Fruit fly (Drosophila melanogaster): Measurements from ENCODE around the gene eIF4EHP.

The eIF4EHP gene

DNA sequence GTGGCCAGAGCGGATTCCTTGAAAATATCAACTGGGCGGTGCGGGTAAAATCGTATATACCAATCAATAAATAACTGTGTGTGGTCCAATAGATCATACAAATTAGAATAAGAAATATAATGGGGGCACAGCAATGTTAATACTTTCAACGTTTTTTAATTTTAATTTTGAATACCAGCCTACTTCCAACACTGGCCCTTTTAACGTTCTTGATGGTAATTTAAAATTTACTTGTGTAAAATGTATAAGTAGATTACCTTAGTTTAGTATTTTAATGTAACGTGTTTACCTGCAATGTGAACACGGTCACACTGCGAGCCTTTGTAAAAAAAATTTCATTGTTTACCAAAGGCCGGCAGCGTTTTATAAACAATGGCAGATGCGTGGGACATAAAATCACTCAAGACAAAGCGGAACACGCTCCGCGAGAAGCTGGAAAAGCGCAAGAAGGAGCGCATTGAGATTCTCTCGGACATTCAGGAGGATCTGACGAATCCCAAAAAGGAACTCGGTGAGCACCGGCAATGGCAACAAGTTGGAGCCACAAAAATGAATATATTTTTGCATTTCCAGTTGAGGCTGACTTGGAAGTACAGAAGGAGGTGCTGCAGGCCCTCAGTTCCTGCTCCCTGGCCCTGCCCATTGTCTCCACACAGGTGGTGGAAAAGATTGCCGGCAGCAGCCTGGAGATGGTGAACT is 76.8 kb downstream of the eIF4EHP start, which contains the start of the genes KrT95D and Mettl3:
Gene KrT95D (minus strand): TSS at position 3 of the 699 bp plus-strand sequence.
Gene Mettl3 (plus strand): TSS at position 333 of the 699 bp plus-strand sequence.
- TF ChIP-seq jim (GFP tag; optimal IDR thresholded peaks at IDR 0.05), result no peak
- peak; percentile 19 for TF ChIP-seq HLH106 (tag; optimal IDR thresholded peaks at IDR 0.05)
- no peak for TF ChIP-seq Rel (GFP tag; optimal IDR thresholded peaks at IDR 0.05)
- TF ChIP-seq Rel (tag; optimal IDR thresholded peaks at IDR 0.05), result peak; percentile 4
- TF ChIP-seq Myc (optimal IDR thresholded peaks at IDR 0.05), result peak; percentile 16
- no peak for TF ChIP-seq Hr83 (GFP tag; optimal IDR thresholded peaks at IDR 0.05; ENCODE audit: poor library complexity, severe bottlenecking)
- TF ChIP-seq ey (GFP tag; optimal IDR thresholded peaks at IDR 0.05), result peak; percentile 12
- peak; percentile 58 for TF ChIP-seq dsf (GFP tag; optimal IDR thresholded peaks at IDR 0.05; ENCODE audit: borderline replicate concordance)
- no peak for TF ChIP-seq woc (GFP tag; optimal IDR thresholded peaks at IDR 0.05)
- peak; percentile 26 for TF ChIP-seq h (GFP tag; optimal IDR thresholded peaks at IDR 0.05)
- peak; percentile 55 for TF ChIP-seq Hnf4 (GFP tag; optimal IDR thresholded peaks at IDR 0.05)
- no peak for TF ChIP-seq sv (GFP tag; optimal IDR thresholded peaks at IDR 0.05)
- TF ChIP-seq usp (GFP tag; optimal IDR thresholded peaks at IDR 0.05), result no peak
- TF ChIP-seq br (GFP tag; optimal IDR thresholded peaks at IDR 0.05), result peak; percentile 16
- peak; percentile 26 for TF ChIP-seq fru (GFP tag; optimal IDR thresholded peaks at IDR 0.05)

DNA sequence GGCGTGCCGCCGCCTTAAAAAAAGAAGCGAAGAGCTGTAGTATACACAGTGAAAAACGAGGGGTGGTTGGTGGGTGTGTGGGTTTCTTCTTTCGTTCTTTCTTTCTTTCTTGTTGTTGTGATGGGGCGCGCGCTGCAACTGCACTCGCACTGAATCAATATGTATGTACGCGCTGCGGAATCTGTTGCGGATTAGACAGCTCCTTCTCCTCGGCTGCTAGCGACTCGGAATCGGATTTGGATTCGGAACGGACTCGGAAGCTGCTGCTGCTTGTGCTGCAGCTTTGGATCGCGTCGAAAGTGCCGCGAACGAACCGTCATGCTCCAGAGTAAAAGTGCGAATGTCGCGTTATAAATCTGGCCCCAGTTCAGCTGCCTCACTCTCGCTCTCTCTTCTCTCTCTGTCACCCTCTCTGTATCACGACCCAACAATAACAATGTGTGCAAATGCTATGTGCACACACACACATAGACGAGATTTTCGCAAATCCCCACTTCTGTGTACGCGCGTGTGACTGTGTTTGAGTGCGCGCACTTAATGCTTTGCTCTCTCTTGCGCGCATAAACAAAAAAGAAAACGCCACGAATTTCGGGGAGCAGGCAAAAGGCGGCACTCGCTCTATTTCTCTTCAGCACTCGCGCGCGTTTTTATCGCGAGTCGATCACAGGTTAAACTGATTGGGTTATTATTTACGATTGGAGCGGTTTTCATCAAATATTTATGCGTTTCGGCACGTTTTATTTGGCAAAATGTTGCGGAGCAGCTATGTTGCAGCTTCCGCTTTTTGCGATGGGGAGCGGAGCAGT is 77.5 kb downstream of the eIF4EHP start:
- TF ChIP-seq Sp1 (GFP tag; optimal IDR thresholded peaks at IDR 0.05) (peak; percentile 46), dl (GFP tag; optimal IDR thresholded peaks at IDR 0.05; ENCODE audit: insufficient read depth in 1 of 2, partially characterized antibody in 2 of 2) (peak in 1 of 2 experiments; percentile 64), Dif (GFP tag; optimal IDR thresholded peaks at IDR 0.05; ENCODE audit: partially characterized antibody) (peak; percentile 90), Hnf4 (GFP tag; optimal IDR thresholded peaks at IDR 0.05) (no peak), Hr83 (GFP tag; optimal IDR thresholded peaks at IDR 0.05; ENCODE audit: poor library complexity, severe bottlenecking) (peak; percentile 65), woc (GFP tag; optimal IDR thresholded peaks at IDR 0.05) (peak; percentile 6), Vsx2 (GFP tag; optimal IDR thresholded peaks at IDR 0.05; ENCODE audit: partially characterized antibody) (no peak), usp (GFP tag; optimal IDR thresholded peaks at IDR 0.05) (no peak), fru (GFP tag; optimal IDR thresholded peaks at IDR 0.05) (peak; percentile 29), br (GFP tag; optimal IDR thresholded peaks at IDR 0.05) (peak; percentile 15), h (GFP tag; optimal IDR thresholded peaks at IDR 0.05) (peak; percentile 64), psq (GFP tag; optimal IDR thresholded peaks at IDR 0.05) (peak; percentile 43), CrebA (GFP tag; optimal IDR thresholded peaks at IDR 0.05; ENCODE audit: borderline replicate concordance) (no peak), N (GFP tag; optimal IDR thresholded peaks at IDR 0.05) (peak; percentile 4), Rel (GFP tag; optimal IDR thresholded peaks at IDR 0.05) (no peak), Rel (tag; optimal IDR thresholded peaks at IDR 0.05) (peak; percentile 89), dsf (GFP tag; optimal IDR thresholded peaks at IDR 0.05; ENCODE audit: borderline replicate concordance) (no peak), jim (GFP tag; optimal IDR thresholded peaks at IDR 0.05) (no peak), Hr78 (GFP tag; optimal IDR thresholded peaks at IDR 0.05) (no peak), OdsH (GFP tag; optimal IDR thresholded peaks at IDR 0.05) (peak; percentile 10), foxo (GFP tag; optimal IDR thresholded peaks at IDR 0.05) (peak in 1 of 2 experiments; percentile 40), lola (GFP tag; optimal IDR thresholded peaks at IDR 0.05) (no peak), rgr (GFP tag; optimal IDR thresholded peaks at IDR 0.05) (no peak)

DNA sequence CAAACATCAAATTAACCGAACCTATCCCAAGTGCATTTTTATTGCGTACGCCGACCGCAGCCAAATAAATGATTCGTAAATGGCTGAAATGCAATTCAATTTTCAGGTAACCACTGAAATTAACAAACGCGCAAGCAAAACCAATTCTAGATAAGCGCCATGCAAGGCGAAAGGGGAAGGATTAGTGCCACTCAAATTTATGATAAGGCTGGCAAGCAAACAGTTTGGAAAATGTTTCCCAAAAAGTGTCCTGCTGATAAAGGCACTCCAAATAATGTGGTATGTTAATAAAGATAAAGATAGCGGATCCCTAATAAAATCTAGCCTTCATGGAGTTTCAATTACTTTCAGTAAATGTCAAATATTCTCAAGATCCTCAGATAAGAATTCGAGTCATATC is 81.5 kb downstream of the eIF4EHP start:
- TF ChIP-seq Hr83 (GFP tag; optimal IDR thresholded peaks at IDR 0.05; ENCODE audit: poor library complexity, severe bottlenecking), result no peak
- TF ChIP-seq usp (GFP tag; optimal IDR thresholded peaks at IDR 0.05), result no peak
- no peak for TF ChIP-seq Rel (GFP tag; optimal IDR thresholded peaks at IDR 0.05)
- peak; percentile 11 for TF ChIP-seq Rel (tag; optimal IDR thresholded peaks at IDR 0.05)

DNA sequence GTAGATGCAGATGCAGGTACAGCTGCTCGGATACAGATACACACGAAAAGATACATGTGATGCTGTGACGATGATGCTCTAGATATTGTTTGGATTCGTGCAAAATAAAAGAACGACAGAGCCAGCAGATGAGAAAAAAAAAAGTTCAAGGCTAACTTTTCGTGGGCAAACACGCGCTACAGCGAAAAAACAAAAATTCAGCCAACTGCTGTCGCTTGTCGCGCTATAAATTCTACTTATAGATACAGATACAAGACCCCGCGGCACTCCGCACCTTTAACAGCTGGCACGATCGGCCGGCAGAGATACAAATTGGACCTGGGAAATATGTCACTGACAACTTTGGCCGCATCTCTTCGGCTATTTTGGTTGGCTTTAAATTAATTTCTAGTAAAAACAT is 82.3 kb downstream of the eIF4EHP start:
- TF ChIP-seq usp (GFP tag; optimal IDR thresholded peaks at IDR 0.05), result no peak
